Fruit fly (Drosophila melanogaster): ENCODE results near the gene CG10903.

DNA sequence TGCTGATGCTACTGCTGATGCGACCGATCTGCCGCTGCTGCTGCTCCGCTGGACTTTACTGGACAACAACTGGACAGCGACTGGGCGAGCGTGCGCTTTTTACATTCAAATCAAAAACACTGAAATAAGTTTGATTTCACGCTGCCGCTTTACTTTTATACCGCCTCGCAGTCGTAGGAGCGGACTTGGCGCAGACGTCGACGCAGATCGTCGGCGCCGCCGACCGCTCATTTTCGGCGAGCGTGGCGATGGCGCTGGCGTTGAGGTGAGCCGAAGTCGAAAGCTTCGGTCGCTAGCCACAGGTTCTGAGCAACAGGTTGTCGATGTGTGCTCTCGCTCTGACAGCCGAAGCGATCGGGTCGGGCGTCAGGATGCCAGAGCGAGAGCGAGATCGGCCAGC lies 34.5 kb upstream of the CG10903 start, which contains the start of gene Elovl7:
- no peak for TF ChIP-seq CG8478 (optimal IDR thresholded peaks at IDR 0.05)
- no peak for TF ChIP-seq CTCF (optimal IDR thresholded peaks at IDR 0.05)
